Worm (Caenorhabditis elegans): ENCODE results near the gene ril-1.

- TF ChIP-seq lsy-2 (tag; optimal IDR thresholded peaks at IDR 0.05), result no peak
- no peak for TF ChIP-seq lin-13 (tag; optimal IDR thresholded peaks at IDR 0.05)
- no peak for TF ChIP-seq nhr-237 (tag; optimal IDR thresholded peaks at IDR 0.05)
- no peak for TF ChIP-seq pha-4 (tag; optimal IDR thresholded peaks at IDR 0.05)
- TF ChIP-seq sptf-1 (tag; optimal IDR thresholded peaks at IDR 0.05), result no peak
- no peak for TF ChIP-seq unc-62 (GFP tag; optimal IDR thresholded peaks at IDR 0.05)
- TF ChIP-seq zip-8 (tag; optimal IDR thresholded peaks at IDR 0.05), result no peak
- no peak for TF ChIP-seq blmp-1 (tag; optimal IDR thresholded peaks at IDR 0.05)
- no peak for TF ChIP-seq tbx-8 (GFP tag; optimal IDR thresholded peaks at IDR 0.05)
- TF ChIP-seq M03D4.4 (tag; optimal IDR thresholded peaks at IDR 0.05), result no peak
- TF ChIP-seq ces-1 (GFP tag; optimal IDR thresholded peaks at IDR 0.05), result no peak
These were observed 8.4 kb upstream of the ril-1 start for ce11 chrV:14532374-14532773.
